Fruit fly (Drosophila melanogaster): ENCODE data around the gene Svil.

Gene Svil

dm6 chr3L:2531386-2532176 is 154.1 kb downstream of the Svil start (continued):
- TF ChIP-seq fkh (GFP tag; optimal IDR thresholded peaks at IDR 0.05), result peak; percentile 97
- TF ChIP-seq pdm3 (GFP tag; optimal IDR thresholded peaks at IDR 0.05), result peak; percentile 58
- peak; percentile 71 for TF ChIP-seq topi (GFP tag; optimal IDR thresholded peaks at IDR 0.05)
- TF ChIP-seq Lpt (GFP tag; optimal IDR thresholded peaks at IDR 0.05), result peak; percentile 29
- peak; percentile 23 for TF ChIP-seq Blimp-1 (GFP tag; optimal IDR thresholded peaks at IDR 0.05)
- TF ChIP-seq CG6854 (GFP tag; optimal IDR thresholded peaks at IDR 0.05), result peak; percentile 38
- TF ChIP-seq Ets96B (tag; optimal IDR thresholded peaks at IDR 0.05), result peak; percentile 51
- TF ChIP-seq cyc (GFP tag; optimal IDR thresholded peaks at IDR 0.05), result peak; percentile 59
- no peak for TF ChIP-seq fd59A (GFP tag; optimal IDR thresholded peaks at IDR 0.05)
- TF ChIP-seq CG6792 (GFP tag; optimal IDR thresholded peaks at IDR 0.05), result peak; percentile 25
- peak; percentile 69 for TF ChIP-seq Sox102F (GFP tag; optimal IDR thresholded peaks at IDR 0.05)
- TF ChIP-seq dsx (GFP tag; optimal IDR thresholded peaks at IDR 0.05; ENCODE audit: poor library complexity, severe bottlenecking), result no peak
- peak; percentile 1 for TF ChIP-seq CG7368 (GFP tag; optimal IDR thresholded peaks at IDR 0.05)
- peak; percentile 46 for TF ChIP-seq Eip75B (GFP tag; optimal IDR thresholded peaks at IDR 0.05)
- TF ChIP-seq CG8319 (GFP tag; optimal IDR thresholded peaks at IDR 0.05), result no peak
- TF ChIP-seq Eip78C (GFP tag), result peak; percentile 94
- peak; percentile 52 for TF ChIP-seq CG16779 (tag; optimal IDR thresholded peaks at IDR 0.05)
- peak; percentile 35 for TF ChIP-seq CG10669 (GFP tag; optimal IDR thresholded peaks at IDR 0.05)
- peak; percentile 62 for TF ChIP-seq CG6276 (GFP tag; optimal IDR thresholded peaks at IDR 0.05)
- peak in 1 of 2 experiments; percentile 6 for TF ChIP-seq ss (GFP tag; optimal IDR thresholded peaks at IDR 0.05)
- peak; percentile 66 for TF ChIP-seq Hr4 (GFP tag; optimal IDR thresholded peaks at IDR 0.05)
- peak; percentile 7 to 28 for TF ChIP-seq salr (GFP tag; optimal IDR thresholded peaks at IDR 0.05)
- peak; percentile 6 for TF ChIP-seq CG10631 (GFP tag; optimal IDR thresholded peaks at IDR 0.05)
- TF ChIP-seq CG6808 (GFP tag; optimal IDR thresholded peaks at IDR 0.05), result peak; percentile 45
- TF ChIP-seq Met (GFP tag; optimal IDR thresholded peaks at IDR 0.05), result peak; percentile 74
- peak; percentile 59 for TF ChIP-seq net (GFP tag; optimal IDR thresholded peaks at IDR 0.05)
- TF ChIP-seq CG8632 (GFP tag; optimal IDR thresholded peaks at IDR 0.05), result peak; percentile 60
- no peak for TF ChIP-seq Ets21C (GFP tag; optimal IDR thresholded peaks at IDR 0.05)
- TF ChIP-seq acj6 (GFP tag; optimal IDR thresholded peaks at IDR 0.05), result peak; percentile 57
- peak; percentile 68 for TF ChIP-seq Sox14 (GFP tag; optimal IDR thresholded peaks at IDR 0.05)
- TF ChIP-seq achi (GFP tag; optimal IDR thresholded peaks at IDR 0.05), result peak; percentile 47
- peak; percentile 54 for TF ChIP-seq CG32006 (GFP tag; optimal IDR thresholded peaks at IDR 0.05)
- peak; percentile 69 for TF ChIP-seq CG34406 (GFP tag; optimal IDR thresholded peaks at IDR 0.05)

DNA sequence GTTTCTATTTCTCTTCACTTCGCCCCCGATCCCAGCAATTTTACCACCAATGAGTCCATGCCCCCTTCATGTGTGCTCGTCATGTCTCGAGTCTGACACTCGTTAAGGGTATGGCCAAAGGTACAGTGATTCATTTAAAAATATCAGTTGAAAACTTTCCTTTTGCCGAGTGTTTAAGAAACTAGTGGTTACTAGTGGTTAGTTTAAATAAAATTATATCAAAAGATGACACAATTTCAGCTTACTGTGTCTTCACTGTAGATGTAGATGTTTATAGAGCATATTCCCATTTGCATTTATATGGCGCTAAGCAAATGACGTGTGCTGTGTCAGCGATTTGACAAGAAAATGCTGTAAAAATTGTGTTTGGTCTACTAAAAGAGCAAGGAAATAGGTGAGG is 154.9 kb downstream of the Svil start:
- peak; percentile 30 for TF ChIP-seq CG32006 (GFP tag; optimal IDR thresholded peaks at IDR 0.05)
- TF ChIP-seq CG15336 (GFP tag; IDR thresholded peaks at IDR 0.05), result peak; percentile 54
- TF ChIP-seq CG6276 (GFP tag; optimal IDR thresholded peaks at IDR 0.05), result peak; percentile 36
- peak; percentile 61 for TF ChIP-seq CG8119 (GFP tag; IDR thresholded peaks at IDR 0.05)
- TF ChIP-seq net (GFP tag; optimal IDR thresholded peaks at IDR 0.05), result no peak
- TF ChIP-seq Gug (GFP tag; IDR thresholded peaks at IDR 0.05), result peak; percentile 70
- no peak for TF ChIP-seq CG9139 (GFP tag; optimal IDR thresholded peaks at IDR 0.05)
- no peak for TF ChIP-seq Sox102F (GFP tag; optimal IDR thresholded peaks at IDR 0.05)
- TF ChIP-seq CG6163 (GFP tag; IDR thresholded peaks at IDR 0.05), result peak; percentile 62; the same call in 2 of the 3 replicates
- peak; percentile 3 for TF ChIP-seq OdsH (GFP tag; optimal IDR thresholded peaks at IDR 0.05)
- peak; percentile 63 for TF ChIP-seq Eip78C (GFP tag)
- peak; percentile 79 for TF ChIP-seq eg (GFP tag; IDR thresholded peaks at IDR 0.05)
- TF ChIP-seq CG11294 (GFP tag; IDR thresholded peaks at IDR 0.05), result peak; percentile 44; the same call in 1 of the 2 replicates
- peak; percentile 22 for TF ChIP-seq acj6 (GFP tag; optimal IDR thresholded peaks at IDR 0.05)
